Worm (Caenorhabditis elegans): Measurements from ENCODE around the gene irld-18.

The irld-18 gene

DNA sequence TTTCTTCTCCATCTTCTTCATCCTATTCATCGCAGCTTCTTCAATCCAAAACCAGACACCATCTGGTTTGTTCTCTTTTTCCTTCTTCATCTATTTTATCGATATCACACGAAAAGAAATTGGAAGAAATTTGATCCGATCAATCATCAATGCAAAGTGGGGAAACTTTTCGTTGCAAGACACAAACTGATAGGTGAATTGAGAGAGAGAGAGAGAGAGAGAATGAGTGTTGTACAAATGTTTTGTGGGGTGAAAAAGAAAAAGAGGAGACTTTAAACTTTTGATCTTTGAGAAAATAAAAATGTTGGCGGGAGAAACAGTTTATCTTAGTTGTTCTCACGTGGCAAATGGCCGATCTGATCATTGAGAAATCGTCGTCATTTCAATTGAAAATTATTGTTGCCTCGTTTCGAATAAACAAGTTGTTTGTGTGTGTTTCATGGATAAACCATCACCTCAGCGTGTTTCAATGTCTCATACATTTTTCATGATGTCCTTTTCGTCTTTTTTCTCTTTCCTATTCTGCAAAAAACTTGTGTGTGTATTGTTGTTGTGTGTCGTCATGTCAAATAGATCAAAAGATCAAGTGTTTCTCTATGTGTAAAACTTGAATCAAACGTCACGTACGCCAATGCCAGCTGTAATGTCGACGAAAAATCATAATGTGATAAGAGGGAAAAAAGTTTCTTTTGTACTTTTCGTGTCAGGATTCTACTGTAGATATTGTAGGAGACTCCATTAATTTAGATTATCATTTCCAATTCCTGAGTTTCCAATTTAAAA lies 31.9 kb upstream of the irld-18 start:
- TF ChIP-seq unc-62 (GFP tag; optimal IDR thresholded peaks at IDR 0.05) (no peak), zag-1 (tag; optimal IDR thresholded peaks at IDR 0.05) (no peak), ceh-90 (tag; optimal IDR thresholded peaks at IDR 0.05) (no peak), vab-15 (tag; optimal IDR thresholded peaks at IDR 0.05) (peak; percentile 14), C34B4.2 (tag; optimal IDR thresholded peaks at IDR 0.05) (no peak), ets-5 (GFP tag; IDR thresholded peaks at IDR 0.05) (no peak), efl-1 (optimal IDR thresholded peaks at IDR 0.05) (peak; percentile 1 to 24), efl-1 (GFP tag; optimal IDR thresholded peaks at IDR 0.05 in 1 of 2) (peak in 1 of 2 experiments; percentile 94), nhr-90 (tag; optimal IDR thresholded peaks at IDR 0.05; ENCODE audit: poor library complexity) (peak; percentile 73), ztf-4 (tag; optimal IDR thresholded peaks at IDR 0.05) (peak; percentile 34), nhr-71 (tag; optimal IDR thresholded peaks at IDR 0.05) (peak; percentile 92), isw-1 (GFP tag; IDR thresholded peaks at IDR 0.05) (no peak), xbp-1 (tag; optimal IDR thresholded peaks at IDR 0.05) (peak; percentile 37), fkh-10 (GFP tag; optimal IDR thresholded peaks at IDR 0.05) (no peak), nhr-47 (tag; optimal IDR thresholded peaks at IDR 0.05) (peak; percentile 53), fkh-4 (tag; optimal IDR thresholded peaks at IDR 0.05; ENCODE audit: borderline replicate concordance) (no peak), elt-2 (tag; optimal IDR thresholded peaks at IDR 0.05) (peak; percentile 30), elt-3 (tag; optimal IDR thresholded peaks at IDR 0.05) (peak in 5 of 6 experiments; percentile 2 to 82 (median 67)), nhr-76 (tag; optimal IDR thresholded peaks at IDR 0.05) (no peak), ceh-8 (GFP tag; optimal IDR thresholded peaks at IDR 0.05) (no peak), hlh-4 (tag; optimal IDR thresholded peaks at IDR 0.05) (no peak), lin-35 (GFP tag; optimal IDR thresholded peaks at IDR 0.05) (peak; percentile 35 to 37), ceh-88 (GFP tag; IDR thresholded peaks at IDR 0.05) (peak; percentile 55; the same call in 1 of the 2 replicates), fkh-8 (tag; optimal IDR thresholded peaks at IDR 0.05) (no peak), lin-14 (GFP tag; optimal IDR thresholded peaks at IDR 0.05) (peak; percentile 82), nhr-237 (tag; optimal IDR thresholded peaks at IDR 0.05) (no peak), nhr-19 (GFP tag; conservative IDR thresholded peaks at IDR 0.05) (peak; percentile 71), nhr-85 (tag) (peak; percentile 97), ceh-82 (tag; optimal IDR thresholded peaks at IDR 0.05) (no peak), hlh-17 (GFP tag; optimal IDR thresholded peaks at IDR 0.05; ENCODE audit: borderline replicate concordance) (no peak), dpl-1 (GFP tag; optimal IDR thresholded peaks at IDR 0.05) (peak in 2 of 3 experiments; percentile 29 to 44), sox-4 (tag; optimal IDR thresholded peaks at IDR 0.05) (no peak), nhr-20 (tag; optimal IDR thresholded peaks at IDR 0.05) (peak; percentile 94), blmp-1 (tag; optimal IDR thresholded peaks at IDR 0.05) (peak; percentile 77), snu-23 (GFP tag; optimal IDR thresholded peaks at IDR 0.05) (peak; percentile 62), lir-3 (tag; optimal IDR thresholded peaks at IDR 0.05; ENCODE audit: poor library complexity) (no peak), hpl-2 (GFP tag; optimal IDR thresholded peaks at IDR 0.05) (no peak), rnt-1 (tag; optimal IDR thresholded peaks at IDR 0.05) (peak; percentile 55), grh-1 (GFP tag; IDR thresholded peaks at IDR 0.05) (0 out of 2 replicates have a peak, but pooled peaks have one; percentile 43), swsn-7 (tag; optimal IDR thresholded peaks at IDR 0.05) (no peak), ceh-63 (GFP tag; optimal IDR thresholded peaks at IDR 0.05) (no peak), jun-1 (tag; optimal IDR thresholded peaks at IDR 0.05) (peak; percentile 31), nhr-77 (tag; optimal IDR thresholded peaks at IDR 0.05) (no peak), unc-98 (GFP tag; IDR thresholded peaks at IDR 0.05) (no peak), mep-1 (tag; optimal IDR thresholded peaks at IDR 0.05) (peak; percentile 14), unc-130 (tag; optimal IDR thresholded peaks at IDR 0.05) (no peak), mab-9 (GFP tag; IDR thresholded peaks at IDR 0.05) (no peak), snpc-4 (tag; optimal IDR thresholded peaks at IDR 0.05) (peak; percentile 4), tbx-2 (tag; optimal IDR thresholded peaks at IDR 0.05) (peak; percentile 46), pax-3 (tag; optimal IDR thresholded peaks at IDR 0.05) (no peak)
